Worm (Caenorhabditis elegans): ENCODE measurements around the gene sto-2.

DNA sequence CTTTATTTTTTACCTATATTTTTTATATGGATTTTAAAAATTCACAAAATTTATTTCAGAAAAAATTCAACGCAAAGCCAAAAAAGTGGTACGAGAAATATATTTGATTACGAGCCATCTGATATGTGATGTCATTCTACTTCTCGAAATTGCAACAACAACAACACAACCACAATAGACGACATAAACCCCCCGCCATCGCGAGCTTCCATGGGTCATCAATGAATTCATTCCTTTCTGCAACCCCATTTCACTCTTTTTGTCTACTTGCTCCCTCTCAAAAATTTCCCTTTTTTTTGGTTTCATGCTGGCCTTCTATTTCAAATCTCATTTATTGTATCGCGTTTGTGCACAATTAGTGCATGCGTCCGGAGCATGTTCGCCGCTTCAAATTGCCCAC lies 24.7 kb upstream of the sto-2 start:
- TF ChIP-seq egl-13 (tag; optimal IDR thresholded peaks at IDR 0.05) (no peak), fkh-10 (GFP tag; optimal IDR thresholded peaks at IDR 0.05) (no peak), elt-3 (tag; optimal IDR thresholded peaks at IDR 0.05) (no peak)

All from whole organism, L1 larva.